Worm (Caenorhabditis elegans) whole organism, late embryonic: ENCODE measurements around the gene lin-38.

Experiments used
- ceh-6 ChIP-seq: fragments of 200-800 bp; sonication (Bioruptor generic); optimal IDR thresholded peaks from 2 replicates; lab custom pipeline; 2018; ENCODE audit warnings: mild to moderate bottlenecking, missing genetic modification characterization, missing compliant biosample characterization
- che-1 ChIP-seq: sonication (generic microtip); optimal IDR thresholded peaks from 2 replicates; lab custom pipeline; 2016; ENCODE audit warnings: mild to moderate bottlenecking, missing genetic modification characterization, missing compliant biosample characterization
- lim-6 ChIP-seq: sonication (generic microtip); optimal IDR thresholded peaks from 2 replicates; lab custom pipeline; 2016; ENCODE audit warnings: missing genetic modification characterization, missing compliant biosample characterization
- lin-11 ChIP-seq: fragments of 200-800 bp; sonication (Bioruptor generic); optimal IDR thresholded peaks from 2 replicates; lab custom pipeline; 2018; ENCODE audit warnings: mild to moderate bottlenecking, missing genetic modification characterization, missing compliant biosample characterization
- nfya-1 ChIP-seq: sonication (generic microtip); optimal IDR thresholded peaks from 2 replicates; lab custom pipeline; 2017; ENCODE audit warnings: missing genetic modification characterization, mild to moderate bottlenecking, missing compliant biosample characterization, antibody characterized with exemption, moderate library complexity
- pag-3 ChIP-seq: sonication (generic microtip); optimal IDR thresholded peaks from 2 replicates; lab custom pipeline; 2016; ENCODE audit warnings: missing compliant biosample characterization, missing genetic modification characterization, borderline replicate concordance
- rnt-1 ChIP-seq: sonication (generic microtip); optimal IDR thresholded peaks from 2 replicates; lab custom pipeline; 2016; ENCODE audit warnings: missing genetic modification characterization, missing compliant biosample characterization
- tbx-2 ChIP-seq: sonication (generic microtip); optimal IDR thresholded peaks from 2 replicates; lab custom pipeline; 2016; ENCODE audit warnings: missing genetic modification characterization, missing compliant biosample characterization

DNA sequence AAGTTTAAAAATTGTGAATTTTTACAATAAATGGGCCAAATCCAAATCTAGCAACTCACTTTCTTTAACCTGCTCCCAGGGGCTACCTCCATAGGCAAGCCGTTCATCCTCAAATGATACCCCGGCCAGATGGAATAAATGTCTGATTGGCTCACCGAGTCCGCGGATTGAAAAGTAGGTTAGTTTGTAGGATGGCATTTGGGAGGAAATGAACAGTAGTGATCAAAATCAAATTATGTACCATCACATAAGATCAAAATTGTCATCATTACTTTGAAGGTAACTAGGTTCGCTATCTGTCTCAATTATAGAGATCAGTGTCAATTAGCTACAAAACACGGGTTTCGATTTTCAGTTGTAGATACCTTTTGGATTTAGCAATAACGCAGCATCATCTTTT lies 55.0 kb downstream of the lin-38 start, which contains the start of the genes gst-17 and gst-18:
- TF ChIP-seq pag-3 (tag; lab: Kevin White, UChicago), result no peak
- no peak for TF ChIP-seq nfya-1 (tag; lab: Kevin White, UChicago)
- no peak for TF ChIP-seq ceh-6 (GFP tag; lab: Kevin White, UChicago)
- TF ChIP-seq rnt-1, result no peak
- no peak for TF ChIP-seq lin-11
- no peak for TF ChIP-seq tbx-2 (tag; lab: Kevin White, UChicago)
- no peak for TF ChIP-seq che-1 (tag; lab: Kevin White, UChicago)
- no peak for TF ChIP-seq lim-6 (tag; lab: Kevin White, UChicago)
